Fruit fly (Drosophila melanogaster) whole organism, embryonic: ENCODE measurements around the gene siz.

Experiments
- Adf1 ChIP-seq: fragments of 200-800 bp; sonication (Bioruptor generic); IDR thresholded peaks from 2 replicates; pipeline ENCODE4 v1.3.6; 2022; ENCODE audit warnings: missing biosample characterization, missing genetic modification characterization
- CG1024 ChIP-seq: fragments of 200-800 bp; sonication (Bioruptor generic); IDR thresholded peaks from 2 replicates; pipeline ENCODE4 v1.3.6; 2022; ENCODE audit warnings: missing biosample characterization, missing genetic modification characterization
- CG10366 ChIP-seq: fragments of 200-800 bp; sonication (Bioruptor generic); IDR thresholded peaks from 2 replicates; pipeline ENCODE4 v1.3.6; 2022; ENCODE audit warnings: missing biosample characterization, missing genetic modification characterization
- CG11696 ChIP-seq: fragments of 200-800 bp; sonication (Bioruptor generic); IDR thresholded peaks from 2 replicates; pipeline ENCODE4 v1.3.6; 2022; ENCODE audit warnings: missing biosample characterization, missing genetic modification characterization
- CG12769 ChIP-seq: fragments of 200-800 bp; sonication (Bioruptor generic); optimal IDR thresholded peaks from 2 replicates; lab custom pipeline; 2019; ENCODE audit warnings: missing biosample characterization, mild to moderate bottlenecking, missing genetic modification characterization, moderate library complexity
- CG13287 ChIP-seq: fragments of 200-800 bp; sonication (Bioruptor generic); IDR thresholded peaks from 2 replicates; pipeline ENCODE4 v1.3.6; 2022; ENCODE audit warnings: missing biosample characterization, missing genetic modification characterization; ENCODE audit not compliant: partially characterized antibody
- CG13894 ChIP-seq: fragments of 200-800 bp; sonication (Bioruptor generic); optimal IDR thresholded peaks from 3 replicates; lab custom pipeline; 2018; ENCODE audit warnings: missing biosample characterization, mild to moderate bottlenecking, missing genetic modification characterization, moderate library complexity
- CG17385 ChIP-seq: fragments of 200-800 bp; sonication (Bioruptor generic); optimal IDR thresholded peaks from 3 replicates; lab custom pipeline; 2018; ENCODE audit warnings: missing biosample characterization, mild to moderate bottlenecking, missing genetic modification characterization
- CG18619 ChIP-seq: fragments of 200-800 bp; sonication (Bioruptor generic); optimal IDR thresholded peaks from 3 replicates; lab custom pipeline; 2017; ENCODE audit warnings: missing biosample characterization, mild to moderate bottlenecking, missing genetic modification characterization
- CG32772 ChIP-seq: fragments of 200-800 bp; sonication (Bioruptor generic); IDR thresholded peaks from 2 replicates; pipeline ENCODE4 v1.3.6; 2022; ENCODE audit warnings: missing biosample characterization, missing genetic modification characterization
- CG34376 ChIP-seq: fragments of 200-800 bp; sonication (Bioruptor generic); optimal IDR thresholded peaks from 2 replicates; lab custom pipeline; 2018; ENCODE audit warnings: missing biosample characterization, mild to moderate bottlenecking, missing genetic modification characterization
- CG3847 ChIP-seq: fragments of 200-800 bp; sonication (Bioruptor generic); IDR thresholded peaks from 2 replicates; pipeline ENCODE4 v1.3.6; 2022; ENCODE audit warnings: missing biosample characterization, missing genetic modification characterization
- CG6175 ChIP-seq: fragments of 200-800 bp; sonication (Bioruptor generic); IDR thresholded peaks from 3 replicates; pipeline ENCODE4 v1.3.6; 2022; ENCODE audit warnings: missing biosample characterization, missing genetic modification characterization
- CG6272 ChIP-seq: fragments of 200-800 bp; sonication (Bioruptor generic); IDR thresholded peaks from 2 replicates; pipeline ENCODE4 v1.3.6; 2022; ENCODE audit warnings: missing biosample characterization, missing genetic modification characterization
- CG6854 ChIP-seq: fragments of 200-800 bp; sonication (Bioruptor generic); optimal IDR thresholded peaks from 3 replicates; lab custom pipeline; 2017; ENCODE audit warnings: missing biosample characterization, mild to moderate bottlenecking, missing genetic modification characterization
- CG7928 ChIP-seq: fragments of 200-800 bp; sonication (Bioruptor generic); optimal IDR thresholded peaks from 2 replicates; lab custom pipeline; 2017; ENCODE audit warnings: missing biosample characterization, mild to moderate bottlenecking, missing genetic modification characterization
- CG7987 ChIP-seq: fragments of 200-800 bp; sonication (Bioruptor generic); optimal IDR thresholded peaks from 2 replicates; lab custom pipeline; 2018; ENCODE audit warnings: missing biosample characterization, mild to moderate bottlenecking, missing genetic modification characterization, moderate library complexity
- CG8290 ChIP-seq, 3 experiments: fragments of 200-800 bp; sonication (Bioruptor generic); optimal IDR thresholded peaks; 2 replicates each; lab custom pipeline; 2016 to 2019; ENCODE audit warnings: missing biosample characterization in 3 of 3, missing genetic modification characterization in 3 of 3, mild to moderate bottlenecking in 2 of 3, moderate library complexity in 1 of 3
- CG8765 ChIP-seq: fragments of 200-800 bp; sonication (Bioruptor generic); IDR thresholded peaks from 2 replicates; pipeline ENCODE4 v1.3.6; 2022; ENCODE audit warnings: missing biosample characterization, missing genetic modification characterization
- CG9817 ChIP-seq: fragments of 200-800 bp; sonication (Bioruptor generic); optimal IDR thresholded peaks from 2 replicates; lab custom pipeline; 2018; ENCODE audit warnings: missing biosample characterization, mild to moderate bottlenecking, missing genetic modification characterization, moderate library complexity
- Chrac-16 ChIP-seq: fragments of 200-800 bp; sonication (Bioruptor generic); optimal IDR thresholded peaks from 3 replicates; lab custom pipeline; 2016; ENCODE audit warnings: missing biosample characterization, missing genetic modification characterization
- Drgx ChIP-seq: fragments of 200-800 bp; sonication (Bioruptor generic); IDR thresholded peaks from 2 replicates; pipeline ENCODE4 v1.3.6; 2022; ENCODE audit warnings: missing biosample characterization, missing genetic modification characterization
- ERR ChIP-seq: fragments of 200-800 bp; sonication (Bioruptor generic); optimal IDR thresholded peaks from 2 replicates; lab custom pipeline; 2016; ENCODE audit warnings: missing biosample characterization, missing genetic modification characterization
- Hr78 ChIP-seq, 2 experiments: fragments of 200-800 bp in 1 of 2; fragments of >200 bp in 1 of 2; sonication (Bioruptor generic) in 1 of 2; optimal IDR thresholded peaks; 2 replicates each; lab custom pipeline; 2017 to 2019; ENCODE audit warnings: missing biosample characterization in 2 of 2, missing genetic modification characterization in 2 of 2, mild to moderate bottlenecking in 1 of 2, moderate library complexity in 1 of 2
- NFAT ChIP-seq: fragments of 200-800 bp; sonication (Bioruptor generic); IDR thresholded peaks from 2 replicates; pipeline ENCODE4 v1.3.6; 2022; ENCODE audit warnings: missing biosample characterization, missing genetic modification characterization
- Pdp1 ChIP-seq, 2 experiments: fragments of 200-800 bp; sonication (Bioruptor generic); optimal IDR thresholded peaks; 3 replicates each; lab custom pipeline; 2016; ENCODE audit warnings: missing biosample characterization in 2 of 2, missing genetic modification characterization in 2 of 2, mild to moderate bottlenecking in 1 of 2, moderate library complexity in 1 of 2
- bbx ChIP-seq: fragments of 200-800 bp; sonication (Bioruptor generic); IDR thresholded peaks from 2 replicates; pipeline ENCODE4 v1.3.6; 2022; ENCODE audit warnings: missing biosample characterization, missing genetic modification characterization; ENCODE audit not compliant: partially characterized antibody
- ci ChIP-seq: fragments of 200-800 bp; sonication (Bioruptor generic); IDR thresholded peaks from 3 replicates; pipeline ENCODE4 v1.3.6; 2022; ENCODE audit warnings: missing biosample characterization, missing genetic modification characterization
- crol ChIP-seq: fragments of 200-800 bp; sonication (Bioruptor generic); IDR thresholded peaks from 2 replicates; pipeline ENCODE4 v1.3.6; 2022; ENCODE audit warnings: missing biosample characterization, missing genetic modification characterization
- emc ChIP-seq: fragments of 200-800 bp; sonication (Bioruptor generic); optimal IDR thresholded peaks from 2 replicates; lab custom pipeline; 2016; ENCODE audit warnings: missing biosample characterization, missing genetic modification characterization
- gem ChIP-seq: fragments of 200-800 bp; sonication (Bioruptor generic); optimal IDR thresholded peaks from 2 replicates; lab custom pipeline; 2019; ENCODE audit warnings: missing biosample characterization, mild to moderate bottlenecking, missing genetic modification characterization, moderate library complexity
- ken ChIP-seq: fragments of 200-800 bp; sonication (Bioruptor generic); IDR thresholded peaks from 3 replicates; pipeline ENCODE4 v1.3.6; 2022; ENCODE audit warnings: missing biosample characterization, missing genetic modification characterization
- nerfin-1 ChIP-seq: fragments of 200-800 bp; sonication (Bioruptor generic); optimal IDR thresholded peaks from 3 replicates; lab custom pipeline; 2019; ENCODE audit warnings: missing biosample characterization, mild to moderate bottlenecking, missing genetic modification characterization, moderate library complexity
- onecut ChIP-seq: fragments of 200-800 bp; sonication (Bioruptor generic); IDR thresholded peaks from 2 replicates; pipeline ENCODE4 v1.3.6; 2022; ENCODE audit warnings: missing biosample characterization, missing genetic modification characterization
- org-1 ChIP-seq: fragments of 200-800 bp; sonication (Bioruptor generic); optimal IDR thresholded peaks from 2 replicates; lab custom pipeline; 2017; ENCODE audit warnings: missing biosample characterization, missing genetic modification characterization
- peb ChIP-seq: fragments of 200-800 bp; sonication (Bioruptor generic); IDR thresholded peaks from 2 replicates; pipeline ENCODE4 v1.3.6; 2022; ENCODE audit warnings: missing biosample characterization, missing genetic modification characterization
- pho ChIP-seq: fragments of 200-800 bp; sonication (Bioruptor generic); optimal IDR thresholded peaks from 2 replicates; lab custom pipeline; 2016; ENCODE audit warnings: missing biosample characterization, missing genetic modification characterization
- salm ChIP-seq: fragments of 200-800 bp; sonication (Bioruptor generic); optimal IDR thresholded peaks from 2 replicates; lab custom pipeline; 2018; ENCODE audit warnings: missing biosample characterization, mild to moderate bottlenecking, missing genetic modification characterization
- sd ChIP-seq: fragments of 200-800 bp; sonication (Bioruptor generic); optimal IDR thresholded peaks from 3 replicates; lab custom pipeline; 2018; ENCODE audit warnings: missing biosample characterization, mild to moderate bottlenecking, missing genetic modification characterization, moderate library complexity
- seq ChIP-seq: fragments of 200-800 bp; sonication (Bioruptor generic); IDR thresholded peaks from 2 replicates; pipeline ENCODE4 v1.3.6; 2022; ENCODE audit warnings: missing biosample characterization, missing genetic modification characterization
- so ChIP-seq: fragments of 200-800 bp; sonication (Bioruptor generic); IDR thresholded peaks from 3 replicates; pipeline ENCODE4 v1.3.6; 2022; ENCODE audit warnings: missing biosample characterization, missing genetic modification characterization
- stc ChIP-seq: fragments of 200-800 bp; sonication (Bioruptor generic); IDR thresholded peaks from 2 replicates; pipeline ENCODE4 v1.3.6; 2022; ENCODE audit warnings: missing biosample characterization, missing genetic modification characterization
- tio ChIP-seq: fragments of 200-800 bp; sonication (Bioruptor generic); optimal IDR thresholded peaks from 2 replicates; lab custom pipeline; 2017; ENCODE audit warnings: missing biosample characterization, missing genetic modification characterization, inconsistent platforms
- tna ChIP-seq: fragments of 200-800 bp; sonication (Bioruptor generic); IDR thresholded peaks from 2 replicates; pipeline ENCODE4 v1.3.6; 2022; ENCODE audit warnings: missing biosample characterization, missing genetic modification characterization; ENCODE audit not compliant: partially characterized antibody
- vnd ChIP-seq: fragments of 200-800 bp; sonication (Bioruptor generic); IDR thresholded peaks from 3 replicates; pipeline ENCODE4 v1.3.6; 2022; ENCODE audit warnings: missing biosample characterization, missing genetic modification characterization; ENCODE audit not compliant: partially characterized antibody
- vvl ChIP-seq: fragments of 200-800 bp; sonication (Bioruptor generic); IDR thresholded peaks from 2 replicates; pipeline ENCODE4 v1.3.6; 2022; ENCODE audit warnings: missing biosample characterization, missing genetic modification characterization
- wdn ChIP-seq: fragments of 200-800 bp; sonication (Bioruptor generic); IDR thresholded peaks from 2 replicates; pipeline ENCODE4 v1.3.6; 2022; ENCODE audit warnings: missing biosample characterization, missing genetic modification characterization
- zfh1 ChIP-seq: fragments of 200-800 bp; sonication (Bioruptor generic); IDR thresholded peaks from 3 replicates; pipeline ENCODE4 v1.3.6; 2022; ENCODE audit warnings: missing biosample characterization, missing genetic modification characterization

siz gene

DNA sequence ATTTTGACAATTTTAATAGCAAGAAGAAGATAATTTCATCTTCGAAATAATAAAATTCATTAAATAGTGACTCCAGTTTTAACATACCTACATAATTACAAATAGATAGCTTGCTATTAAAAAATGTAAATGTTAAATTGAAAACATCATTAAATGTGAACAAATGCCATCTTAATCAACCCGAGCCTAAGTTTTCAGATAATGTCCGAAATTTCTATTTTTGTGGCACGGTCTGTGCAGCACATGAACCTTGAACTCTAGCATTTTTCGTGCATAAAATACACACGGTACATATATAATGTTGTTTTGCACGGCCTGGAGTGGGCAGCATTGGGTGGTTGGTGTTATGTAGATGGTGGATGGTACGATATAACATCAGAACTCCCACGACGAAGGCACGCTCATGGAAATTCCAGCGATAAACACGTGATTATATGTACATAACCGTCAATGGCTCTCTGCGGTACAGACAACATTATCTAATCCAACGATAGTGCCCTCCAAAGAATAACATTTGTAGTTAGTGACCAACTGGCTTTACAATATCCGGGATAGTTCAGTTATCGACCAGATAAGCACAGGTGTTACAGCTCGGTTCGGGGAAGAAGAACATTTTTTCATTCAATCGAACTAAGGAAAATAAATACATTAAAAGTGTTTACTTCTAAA lies 15.9 kb downstream of the siz start (continued):
- TF ChIP-seq onecut (GFP tag; lab: Robert Waterston, UW): no peak
- no peak for TF ChIP-seq salm
- TF ChIP-seq CG18619 (GFP tag; lab: Kevin White, UChicago): peak; percentile 16
- TF ChIP-seq CG3847 (GFP tag; lab: Robert Waterston, UW): no peak
- TF ChIP-seq NFAT (GFP tag; lab: Robert Waterston, UW): no peak
- TF ChIP-seq zfh1 (GFP tag; lab: Robert Waterston, UW): no peak
- peak; percentile 33 for TF ChIP-seq CG34376 (GFP tag; lab: Kevin White, UChicago)
- TF ChIP-seq CG7987 (GFP tag; lab: Kevin White, UChicago): peak; percentile 29
- TF ChIP-seq CG6854 (GFP tag; lab: Kevin White, UChicago): no peak
- TF ChIP-seq vnd (GFP tag; lab: Robert Waterston, UW): no peak
- no peak for TF ChIP-seq seq (GFP tag; lab: Robert Waterston, UW)
- TF ChIP-seq wdn (GFP tag; lab: Robert Waterston, UW): no peak
- TF ChIP-seq ERR (GFP tag; lab: Kevin White, UChicago): no peak
- peak; percentile 76 for TF ChIP-seq nerfin-1 (tag; lab: Kevin White, UChicago)
- TF ChIP-seq CG1024 (GFP tag; lab: Robert Waterston, UW): no peak
- no peak for TF ChIP-seq CG13287 (GFP tag; lab: Robert Waterston, UW)
- peak; percentile 66; the same call in 2 of the 3 replicates for TF ChIP-seq ci
- peak; percentile 29 for TF ChIP-seq CG17385 (GFP tag; lab: Kevin White, UChicago)
- TF ChIP-seq emc (GFP tag; lab: Kevin White, UChicago): no peak
- TF ChIP-seq stc (GFP tag; lab: Robert Waterston, UW): no peak
- TF ChIP-seq so (GFP tag; lab: Robert Waterston, UW): no peak
- no peak for TF ChIP-seq Adf1 (GFP tag; lab: Robert Waterston, UW)
- TF ChIP-seq CG8290 (GFP tag; optimal IDR thresholded peaks at IDR 0.05; lab: Kevin White, UChicago): no peak
- TF ChIP-seq CG8290 (tag; optimal IDR thresholded peaks at IDR 0.05; lab: Kevin White, UChicago): peak in 1 of 2 experiments; percentile 4
- TF ChIP-seq tio (GFP tag; lab: Kevin White, UChicago): no peak
- peak in 1 of 2 experiments; percentile 80 for TF ChIP-seq Hr78 (GFP tag; optimal IDR thresholded peaks at IDR 0.05; lab: Kevin White, UChicago)
- no peak for TF ChIP-seq CG8765 (GFP tag; lab: Robert Waterston, UW)
- no peak for TF ChIP-seq CG9817 (tag; lab: Kevin White, UChicago)
- TF ChIP-seq org-1 (GFP tag; lab: Kevin White, UChicago): no peak
- TF ChIP-seq ken: no peak
- TF ChIP-seq Pdp1 (GFP tag; optimal IDR thresholded peaks at IDR 0.05; lab: Kevin White, UChicago): peak in 1 of 2 experiments; percentile 44
- no peak for TF ChIP-seq CG10366 (GFP tag; lab: Robert Waterston, UW)
- no peak for TF ChIP-seq Chrac-16 (GFP tag; lab: Kevin White, UChicago)
- TF ChIP-seq pho: no peak
- TF ChIP-seq gem (tag; lab: Kevin White, UChicago): peak; percentile 1
- no peak for TF ChIP-seq CG32772 (GFP tag; lab: Robert Waterston, UW)
- peak; percentile 63; the same call in 1 of the 2 replicates for TF ChIP-seq CG11696 (GFP tag; lab: Robert Waterston, UW)
- TF ChIP-seq sd: peak; percentile 87
- TF ChIP-seq, all 482 proteins: peak for 26

DNA sequence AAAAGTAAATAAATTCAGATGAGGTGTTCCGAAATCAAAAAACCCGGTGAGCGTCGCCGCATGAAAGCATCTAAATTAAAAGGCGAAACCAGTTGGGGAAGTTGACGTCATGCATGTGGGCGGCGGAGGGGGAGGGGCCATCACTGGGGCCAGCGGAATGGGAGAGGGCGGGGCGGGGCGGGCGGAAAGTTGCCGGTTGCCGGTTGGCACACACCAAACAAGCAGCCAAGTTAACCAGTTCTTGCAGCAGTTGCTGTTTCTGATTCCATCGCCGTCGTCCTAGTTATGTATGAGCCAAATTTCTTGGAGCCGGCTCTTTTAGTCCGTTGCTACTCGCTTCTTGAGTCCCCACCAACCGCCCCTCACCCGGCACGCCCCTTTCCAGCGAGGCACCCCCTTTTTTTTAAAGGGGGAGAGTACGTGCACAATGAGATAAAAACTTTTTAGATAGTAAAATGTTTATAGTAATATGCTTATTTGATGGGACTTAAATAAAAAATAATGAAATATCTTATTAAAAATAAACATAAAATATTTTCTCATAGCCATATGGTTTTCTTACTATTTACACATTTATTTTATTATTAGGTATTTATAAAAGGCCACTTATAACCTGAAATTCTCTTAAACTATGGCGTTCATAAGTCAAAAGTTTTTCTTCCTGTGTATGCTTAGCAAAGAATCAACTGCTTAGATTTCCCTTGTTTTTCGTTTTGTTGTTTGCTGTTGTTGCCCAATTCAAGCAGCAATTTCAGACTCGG lies 18.0 kb downstream of the siz start:
- TF ChIP-seq Drgx (peak; percentile 20), gem (tag; lab: Kevin White, UChicago) (peak; percentile 19), CG6175 (0 out of 3 replicates have a peak, but pooled peaks have one; percentile 64), CG6272 (no peak), vvl (GFP tag; lab: Robert Waterston, UW) (peak; percentile 51; the same call in 1 of the 2 replicates), CG7928 (GFP tag; lab: Kevin White, UChicago) (no peak), peb (no peak), CG12769 (tag; lab: Kevin White, UChicago) (peak; percentile 46), CG13894 (tag; lab: Kevin White, UChicago) (peak; percentile 13), tna (GFP tag; lab: Robert Waterston, UW) (0 out of 2 replicates have a peak, but pooled peaks have one; percentile 22), crol (peak; percentile 93), bbx (GFP tag; lab: Robert Waterston, UW) (peak; percentile 39)
